Fruit fly (Drosophila melanogaster): ENCODE data around the gene CG6479.

CG6479 gene

dm6 chr3L:17310509-17310908 is 28.6 kb downstream of the CG6479 start:
- peak; percentile 21 for TF ChIP-seq CG14655 (GFP tag; optimal IDR thresholded peaks at IDR 0.05)
- no peak for TF ChIP-seq gl (tag; optimal IDR thresholded peaks at IDR 0.05)

- TF ChIP-seq Snoo (tag; optimal IDR thresholded peaks at IDR 0.05) (no peak), Ets98B (GFP tag; IDR thresholded peaks at IDR 0.05) (no peak)
Observed at dm6 chr3L:17292205-17292604, 46.9 kb downstream of the CG6479 start.

Data from whole organism, pupa.